Fruit fly (Drosophila melanogaster) whole organism, embryonic: ENCODE measurements around the gene CG9297.
A peak's percentile ranks its signal among the peaks of the same experiment; 100 is the strongest.

ENCODE experiments used
- Adf1 ChIP-seq: fragments of 200-800 bp; sonication (Bioruptor generic); IDR thresholded peaks from 2 replicates; pipeline ENCODE4 v1.3.6; 2022; ENCODE audit warnings: missing biosample characterization, missing genetic modification characterization
- Atf3 ChIP-seq: fragments of 200-800 bp; sonication (Bioruptor generic); optimal IDR thresholded peaks from 3 replicates; lab custom pipeline; 2016; ENCODE audit warnings: missing biosample characterization, missing genetic modification characterization
- Awh ChIP-seq: fragments of 200-800 bp; sonication (Bioruptor generic); IDR thresholded peaks from 2 replicates; pipeline ENCODE4, ENCODE4 v1.3.6; 2022; ENCODE audit warnings: missing biosample characterization, missing genetic modification characterization
- BtbVII ChIP-seq: fragments of 200-800 bp; sonication (Bioruptor generic); optimal IDR thresholded peaks from 3 replicates; lab custom pipeline; 2017; ENCODE audit warnings: missing biosample characterization, mild to moderate bottlenecking, missing genetic modification characterization
- CG10654 ChIP-seq: fragments of 200-800 bp; sonication (Bioruptor generic); optimal IDR thresholded peaks from 2 replicates; lab custom pipeline; 2016; ENCODE audit warnings: missing biosample characterization, missing genetic modification characterization
- CG13624 ChIP-seq: fragments of 200-800 bp; sonication (Bioruptor generic); optimal IDR thresholded peaks from 2 replicates; lab custom pipeline; 2016; ENCODE audit warnings: missing biosample characterization, missing genetic modification characterization
- CG16813 ChIP-seq: fragments of 200-800 bp; sonication (Bioruptor generic); IDR thresholded peaks from 3 replicates; pipeline ENCODE4 v1.3.6; 2022; ENCODE audit warnings: missing biosample characterization, missing genetic modification characterization; ENCODE audit not compliant: partially characterized antibody
- CG30403 ChIP-seq: fragments of 200-800 bp; sonication (Bioruptor generic); optimal IDR thresholded peaks from 3 replicates; lab custom pipeline; 2016; ENCODE audit warnings: missing biosample characterization, missing genetic modification characterization
- CG33557 ChIP-seq: fragments of 200-800 bp; sonication (Bioruptor generic); optimal IDR thresholded peaks from 2 replicates; lab custom pipeline; 2019; ENCODE audit warnings: missing biosample characterization, mild to moderate bottlenecking, missing genetic modification characterization, moderate library complexity
- CG42726 ChIP-seq: fragments of 200-800 bp; sonication (Bioruptor generic); IDR thresholded peaks from 2 replicates; pipeline ENCODE4 v1.3.6; 2022; ENCODE audit warnings: missing biosample characterization, missing genetic modification characterization; ENCODE audit not compliant: partially characterized antibody
- CG4282 ChIP-seq: fragments of 200-800 bp; sonication (Bioruptor generic); optimal IDR thresholded peaks from 2 replicates; lab custom pipeline; 2016; ENCODE audit warnings: missing biosample characterization, missing genetic modification characterization
- CG4360 ChIP-seq: fragments of 200-800 bp; sonication (Bioruptor generic); IDR thresholded peaks from 2 replicates; pipeline ENCODE4 v1.3.6; 2022; ENCODE audit warnings: missing biosample characterization, missing genetic modification characterization
- CG4730 ChIP-seq: fragments of 200-800 bp; sonication (Bioruptor generic); IDR thresholded peaks from 2 replicates; pipeline ENCODE4 v1.3.6; 2022; ENCODE audit warnings: missing biosample characterization, missing genetic modification characterization
- CG4854 ChIP-seq: fragments of 200-800 bp; sonication (Bioruptor generic); optimal IDR thresholded peaks from 2 replicates; lab custom pipeline; 2016; ENCODE audit warnings: missing biosample characterization, missing genetic modification characterization, inconsistent platforms
- CG6683 ChIP-seq: fragments of 200-800 bp; sonication (Bioruptor generic); optimal IDR thresholded peaks from 2 replicates; lab custom pipeline; 2017; ENCODE audit warnings: missing biosample characterization, mild to moderate bottlenecking, missing genetic modification characterization, missing genetic modification reagents
- CG7556 ChIP-seq: fragments of 200-800 bp; sonication (Bioruptor generic); optimal IDR thresholded peaks from 2 replicates; lab custom pipeline; 2017; ENCODE audit warnings: missing biosample characterization, mild to moderate bottlenecking, missing genetic modification characterization
- CG7745 ChIP-seq: fragments of 200-800 bp; sonication (Bioruptor generic); optimal IDR thresholded peaks from 2 replicates; lab custom pipeline; 2018; ENCODE audit warnings: missing biosample characterization, mild to moderate bottlenecking, missing genetic modification characterization, moderate library complexity
- D19A ChIP-seq: fragments of 200-800 bp; optimal IDR thresholded peaks from 3 replicates; lab custom pipeline; 2019; ENCODE audit warnings: missing biosample characterization, mild to moderate bottlenecking, missing genetic modification characterization, moderate library complexity
- Fer3 ChIP-seq: fragments of 200-800 bp; sonication (Bioruptor generic); optimal IDR thresholded peaks from 2 replicates; lab custom pipeline; 2018; ENCODE audit warnings: missing biosample characterization, mild to moderate bottlenecking, missing genetic modification characterization, moderate library complexity
- Gug ChIP-seq: fragments of 200-800 bp; sonication (Bioruptor generic); IDR thresholded peaks from 4 replicates; pipeline ENCODE4 v1.3.6; 2022; ENCODE audit warnings: missing biosample characterization, missing genetic modification characterization
- H15 ChIP-seq: fragments of 200-800 bp; sonication (Bioruptor generic); IDR thresholded peaks from 3 replicates; pipeline ENCODE4 v1.3.6; 2022; ENCODE audit warnings: missing biosample characterization, missing genetic modification characterization
- HLHmδ ChIP-seq: fragments of 200-800 bp; sonication (Bioruptor generic); optimal IDR thresholded peaks from 2 replicates; lab custom pipeline; 2018; ENCODE audit warnings: missing biosample characterization, mild to moderate bottlenecking, missing genetic modification characterization, moderate library complexity
- Med ChIP-seq: fragments of 200-800 bp; sonication (Bioruptor generic); peaks from one replicate; lab custom pipeline; 2016; ENCODE audit warnings: missing biosample characterization, missing genetic modification characterization, mild to moderate bottlenecking, inconsistent platforms, moderate library complexity
- Rfx ChIP-seq: fragments of 200-800 bp; sonication (Bioruptor generic); IDR thresholded peaks from 2 replicates; pipeline ENCODE4 v1.3.6; 2022; ENCODE audit warnings: missing biosample characterization, missing genetic modification characterization
- Sox100B ChIP-seq: fragments of 200-800 bp; sonication (Bioruptor generic); optimal IDR thresholded peaks from 3 replicates; lab custom pipeline; 2018; ENCODE audit warnings: missing biosample characterization, mild to moderate bottlenecking, missing genetic modification characterization
- Spps ChIP-seq: fragments of 200-800 bp; sonication (Bioruptor generic); optimal IDR thresholded peaks from 2 replicates; lab custom pipeline; 2018; ENCODE audit warnings: missing biosample characterization, mild to moderate bottlenecking, missing genetic modification characterization
- Tbp ChIP-seq: fragments of >200 bp; optimal IDR thresholded peaks from 2 replicates; lab custom pipeline; 2018; ENCODE audit warnings: missing biosample characterization, missing genetic modification characterization
- ash1 ChIP-seq: fragments of 200-800 bp; sonication (Bioruptor generic); optimal IDR thresholded peaks from 2 replicates; lab custom pipeline; 2018; ENCODE audit warnings: missing biosample characterization, mild to moderate bottlenecking, missing genetic modification characterization
- chn ChIP-seq: fragments of 200-800 bp; sonication (Bioruptor generic); optimal IDR thresholded peaks from 2 replicates; lab custom pipeline; 2016; ENCODE audit warnings: missing biosample characterization, missing genetic modification characterization
- dati ChIP-seq: fragments of 200-800 bp; sonication (Bioruptor generic); IDR thresholded peaks from 2 replicates; pipeline ENCODE4 v1.3.6; 2022; ENCODE audit warnings: missing biosample characterization, missing genetic modification characterization
- emc ChIP-seq: fragments of 200-800 bp; sonication (Bioruptor generic); optimal IDR thresholded peaks from 2 replicates; lab custom pipeline; 2016; ENCODE audit warnings: missing biosample characterization, missing genetic modification characterization
- ems ChIP-seq: fragments of 200-800 bp; sonication (Bioruptor generic); optimal IDR thresholded peaks from 3 replicates; lab custom pipeline; 2016; ENCODE audit warnings: missing biosample characterization, missing genetic modification characterization
- fd96Cb ChIP-seq: fragments of 200-800 bp; sonication (Bioruptor generic); optimal IDR thresholded peaks from 2 replicates; lab custom pipeline; 2018; ENCODE audit warnings: missing biosample characterization, mild to moderate bottlenecking, missing genetic modification characterization, moderate library complexity
- oc ChIP-seq: fragments of 200-800 bp; sonication (Bioruptor generic); optimal IDR thresholded peaks from 2 replicates; lab custom pipeline; 2018; ENCODE audit warnings: missing biosample characterization, mild to moderate bottlenecking, missing genetic modification characterization, moderate library complexity
- org-1 ChIP-seq: fragments of 200-800 bp; sonication (Bioruptor generic); optimal IDR thresholded peaks from 2 replicates; lab custom pipeline; 2017; ENCODE audit warnings: missing biosample characterization, missing genetic modification characterization
- peb ChIP-seq: fragments of 200-800 bp; sonication (Bioruptor generic); IDR thresholded peaks from 2 replicates; pipeline ENCODE4 v1.3.6; 2022; ENCODE audit warnings: missing biosample characterization, missing genetic modification characterization
- sens ChIP-seq: fragments of 200-800 bp; sonication (Bioruptor generic); peaks from one replicate; lab custom pipeline; 2016; ENCODE audit warnings: missing biosample characterization, missing genetic modification characterization
- seq ChIP-seq: fragments of 200-800 bp; sonication (Bioruptor generic); IDR thresholded peaks from 2 replicates; pipeline ENCODE4 v1.3.6; 2022; ENCODE audit warnings: missing biosample characterization, missing genetic modification characterization
- sqz ChIP-seq: fragments of 200-800 bp; sonication (Bioruptor generic); optimal IDR thresholded peaks from 3 replicates; lab custom pipeline; 2018; ENCODE audit warnings: missing biosample characterization, mild to moderate bottlenecking, missing genetic modification characterization
- stc ChIP-seq: fragments of 200-800 bp; sonication (Bioruptor generic); IDR thresholded peaks from 2 replicates; pipeline ENCODE4 v1.3.6; 2022; ENCODE audit warnings: missing biosample characterization, missing genetic modification characterization
- wor ChIP-seq: fragments of 200-800 bp; sonication (Bioruptor generic); IDR thresholded peaks from 2 replicates; pipeline ENCODE4 v1.3.6; 2022; ENCODE audit warnings: missing biosample characterization, missing genetic modification characterization

Gene CG9297

dm6 chr3R:13724029-13724638 is 47.2 kb upstream of the CG9297 start (continued):
- TF ChIP-seq oc (tag; lab: Kevin White, UChicago) (peak; percentile 78), seq (no peak), CG10654 (GFP tag; lab: Kevin White, UChicago) (no peak), sqz (GFP tag; lab: Kevin White, UChicago) (no peak), stc (GFP tag; lab: Robert Waterston, UW) (no peak), CG6683 (GFP tag; lab: Kevin White, UChicago) (no peak), CG7556 (GFP tag; lab: Kevin White, UChicago) (no peak), Tbp (GFP tag; lab: Kevin White, UChicago) (no peak), Gug (GFP tag; lab: Robert Waterston, UW) (no peak), CG42726 (GFP tag; lab: Robert Waterston, UW) (no peak), H15 (GFP tag; lab: Robert Waterston, UW) (no peak)

- TF ChIP-seq CG4730 (no peak), D19A (tag; lab: Kevin White, UChicago) (peak; percentile 33), Fer3 (tag; lab: Kevin White, UChicago) (no peak), Sox100B (GFP tag; lab: Kevin White, UChicago) (peak; percentile 15), CG13624 (GFP tag; lab: Kevin White, UChicago) (no peak), peb (no peak), CG30403 (GFP tag; lab: Kevin White, UChicago) (no peak), chn (GFP tag; lab: Kevin White, UChicago) (no peak), HLHmδ (GFP tag; lab: Kevin White, UChicago) (no peak), Med (GFP tag; lab: Kevin White, UChicago) (no peak), oc (tag; lab: Kevin White, UChicago) (peak; percentile 10), wor (no peak), CG16813 (GFP tag; lab: Robert Waterston, UW) (no peak), Rfx (no peak), fd96Cb (tag; lab: Kevin White, UChicago) (no peak), BtbVII (GFP tag; lab: Kevin White, UChicago) (no peak), ems (no peak), Adf1 (GFP tag; lab: Robert Waterston, UW) (no peak), CG4282 (GFP tag; lab: Kevin White, UChicago) (no peak)
- TF ChIP-seq, all 482 proteins: peak for 3
Measured at dm6 chr3R:13726795-13727194, 44.5 kb upstream of the CG9297 start.

dm6 chr3R:13728897-13729296 is 42.4 kb upstream of the CG9297 start:
- TF ChIP-seq org-1 = no peak
- TF ChIP-seq CG4854 = no peak
- no peak for TF ChIP-seq dati (GFP tag; lab: Robert Waterston, UW)
- TF ChIP-seq sens (GFP tag; lab: Kevin White, UChicago) = no peak
- TF ChIP-seq CG4360 (GFP tag; lab: Robert Waterston, UW) = no peak
- TF ChIP-seq Spps = no peak
- no peak for TF ChIP-seq CG33557 (GFP tag; lab: Kevin White, UChicago)
- TF ChIP-seq emc (GFP tag; lab: Kevin White, UChicago) = no peak
- no peak for TF ChIP-seq Atf3
- TF ChIP-seq CG7745 (tag; lab: Kevin White, UChicago) = no peak
- TF ChIP-seq Awh (GFP tag; lab: Robert Waterston, UW) = no peak
- no peak for TF ChIP-seq ash1 (GFP tag; lab: Kevin White, UChicago)
